Worm (Caenorhabditis elegans): Measurements from ENCODE around the gene F56B3.6.

Gene F56B3.6

ce11 chrIV:807027-807516 lies 19.2 kb downstream of the F56B3.6 start, which contains the start of gene Y55F3BL.6 (continued):
- TF ChIP-seq rpc-1 (optimal IDR thresholded peaks at IDR 0.05) (no peak), rpc-1 (tag; optimal IDR thresholded peaks at IDR 0.05) (no peak), hsf-1 (GFP tag; IDR thresholded peaks at IDR 0.05) (0 out of 2 replicates have a peak, but pooled peaks have one; percentile 52), Y53G8AR.9 (GFP tag; conservative IDR thresholded peaks at IDR 0.05) (no peak), lsl-1 (GFP tag; optimal IDR thresholded peaks at IDR 0.05) (peak; percentile 31), mcd-1 (GFP tag; IDR thresholded peaks at IDR 0.05) (peak; percentile 31; the same call in 1 of the 2 replicates), him-1 (tag; optimal IDR thresholded peaks at IDR 0.05) (no peak), lin-54 (GFP tag; optimal IDR thresholded peaks at IDR 0.05) (peak; percentile 89), lag-1 (GFP tag; IDR thresholded peaks at IDR 0.05) (no peak), nfya-2 (GFP tag; IDR thresholded peaks at IDR 0.05) (no peak), ztf-22 (GFP tag; optimal IDR thresholded peaks at IDR 0.05) (no peak), F55B11.4 (tag; optimal IDR thresholded peaks at IDR 0.05; ENCODE audit: borderline replicate concordance, insufficient read depth) (no peak), hmg-20 (GFP tag; IDR thresholded peaks at IDR 0.05) (no peak), pbrm-1 (GFP tag; IDR thresholded peaks at IDR 0.05) (no peak), attf-3 (GFP tag; conservative IDR thresholded peaks at IDR 0.05) (peak; percentile 85), Y67H2A.10 (GFP tag; conservative IDR thresholded peaks at IDR 0.05) (no peak), let-607 (tag; optimal IDR thresholded peaks at IDR 0.05) (no peak), fkh-3 (tag; optimal IDR thresholded peaks at IDR 0.05) (no peak), gei-17 (GFP tag; optimal IDR thresholded peaks at IDR 0.05) (no peak), madf-3 (GFP tag; IDR thresholded peaks at IDR 0.05) (0 out of 2 replicates have a peak, but pooled peaks have one; percentile 50), aptf-3 (GFP tag; IDR thresholded peaks at IDR 0.05) (no peak), F23B12.7 (tag; optimal IDR thresholded peaks at IDR 0.05; ENCODE audit: insufficient read depth) (no peak), chd-7 (tag; optimal IDR thresholded peaks at IDR 0.05) (no peak), F57C9.4 (tag; optimal IDR thresholded peaks at IDR 0.05) (no peak), T26A5.8 (tag; optimal IDR thresholded peaks at IDR 0.05) (no peak), egrh-3 (GFP tag; IDR thresholded peaks at IDR 0.05) (no peak), somi-1 (GFP tag; optimal IDR thresholded peaks at IDR 0.05) (no peak), ztf-26 (tag; optimal IDR thresholded peaks at IDR 0.05) (no peak), F49E8.2 (tag; optimal IDR thresholded peaks at IDR 0.05; ENCODE audit: insufficient read depth) (no peak), B0019.2 (GFP tag; conservative IDR thresholded peaks at IDR 0.05) (no peak), athp-1 (tag; optimal IDR thresholded peaks at IDR 0.05) (no peak), nfyb-1 (GFP tag; IDR thresholded peaks at IDR 0.05) (no peak), hlh-12 (tag; optimal IDR thresholded peaks at IDR 0.05) (no peak), nhr-90 (tag; optimal IDR thresholded peaks at IDR 0.05) (no peak), ceh-100 (GFP tag; IDR thresholded peaks at IDR 0.05) (no peak), C17E4.6 (GFP tag; IDR thresholded peaks at IDR 0.05) (no peak), snpc-1.1 (tag; optimal IDR thresholded peaks at IDR 0.05; ENCODE audit: insufficient read depth) (no peak), madf-6 (GFP tag; IDR thresholded peaks at IDR 0.05) (no peak), ztf-25 (GFP tag; IDR thresholded peaks at IDR 0.05) (no peak), nhr-179 (tag; optimal IDR thresholded peaks at IDR 0.05) (no peak), hlh-26 (GFP tag; conservative IDR thresholded peaks at IDR 0.05) (no peak), Y56A3A.18 (GFP tag; IDR thresholded peaks at IDR 0.05) (no peak), ztf-6 (GFP tag; IDR thresholded peaks at IDR 0.05) (no peak), cebp-2 (GFP tag; IDR thresholded peaks at IDR 0.05) (no peak), xnd-1 (tag; optimal IDR thresholded peaks at IDR 0.05) (no peak), sdz-38 (tag; optimal IDR thresholded peaks at IDR 0.05) (no peak), ztf-28 (GFP tag; IDR thresholded peaks at IDR 0.05) (no peak), B0336.3 (GFP tag; IDR thresholded peaks at IDR 0.05) (no peak), ets-4 (GFP tag; optimal IDR thresholded peaks at IDR 0.05) (no peak), rcor-1 (GFP tag; IDR thresholded peaks at IDR 0.05) (no peak)
